Worm (Caenorhabditis elegans): ENCODE results near the gene F14H8.4.

- no peak for TF ChIP-seq nhr-10 (tag; optimal IDR thresholded peaks at IDR 0.05)
- TF ChIP-seq hlh-30 (tag; optimal IDR thresholded peaks at IDR 0.05; ENCODE audit: insufficient read depth), result no peak
- no peak for TF ChIP-seq nhr-11 (tag; optimal IDR thresholded peaks at IDR 0.05)
- no peak for TF ChIP-seq unc-62 (GFP tag; optimal IDR thresholded peaks at IDR 0.05 in 1 of 2)
- TF ChIP-seq unc-62 (tag; optimal IDR thresholded peaks at IDR 0.05), result no peak
- no peak for TF ChIP-seq fkh-10 (GFP tag; optimal IDR thresholded peaks at IDR 0.05)
- TF ChIP-seq nhr-41 (GFP tag; IDR thresholded peaks at IDR 0.05), result no peak
- no peak for TF ChIP-seq pha-4 (GFP tag; IDR thresholded peaks at IDR 0.05)
- TF ChIP-seq pha-4 (tag; optimal IDR thresholded peaks at IDR 0.05), result no peak
- TF ChIP-seq ama-1 (optimal IDR thresholded peaks at IDR 0.05), result no peak
- TF ChIP-seq lin-13 (GFP tag; optimal IDR thresholded peaks at IDR 0.05), result no peak
- TF ChIP-seq ceh-82 (tag; optimal IDR thresholded peaks at IDR 0.05), result no peak
- no peak for TF ChIP-seq mdl-1 (tag; optimal IDR thresholded peaks at IDR 0.05)
- no peak for TF ChIP-seq ces-1 (GFP tag; optimal IDR thresholded peaks at IDR 0.05)
- TF ChIP-seq hlh-11 (tag; optimal IDR thresholded peaks at IDR 0.05), result no peak
These were observed 24.1 kb upstream of the F14H8.4 start, which contains the start of gene T01C3.11 for ce11 chrV:14999485-15000023.

Data from whole organism, L4 larva.